Fruit fly (Drosophila melanogaster): ENCODE measurements around the gene Polr2B.

Polr2B gene

dm6 chr3R:14098527-14099109 is 27.0 kb upstream of the Polr2B start (continued):
- no peak for TF ChIP-seq inv (GFP tag; IDR thresholded peaks at IDR 0.05; ENCODE audit: partially characterized antibody)
- TF ChIP-seq CG5953 (GFP tag; IDR thresholded peaks at IDR 0.05) = no peak
- no peak for TF ChIP-seq CG8944 (GFP tag; optimal IDR thresholded peaks at IDR 0.05)
- TF ChIP-seq CG13424 (tag; optimal IDR thresholded peaks at IDR 0.05) = no peak
- TF ChIP-seq pfk (GFP tag; optimal IDR thresholded peaks at IDR 0.05) = no peak
- TF ChIP-seq Gsc (GFP tag; IDR thresholded peaks at IDR 0.05) = no peak
- TF ChIP-seq Elba2 (GFP tag; optimal IDR thresholded peaks at IDR 0.05) = no peak
- no peak for TF ChIP-seq caup (GFP tag; optimal IDR thresholded peaks at IDR 0.05; ENCODE audit: severe bottlenecking)
- TF ChIP-seq CG10366 (GFP tag; IDR thresholded peaks at IDR 0.05) = no peak
- no peak for TF ChIP-seq MBD-R2 (GFP tag; IDR thresholded peaks at IDR 0.05)
- TF ChIP-seq CG5180 (GFP tag; optimal IDR thresholded peaks at IDR 0.05) = no peak
- TF ChIP-seq CrebB (tag; optimal IDR thresholded peaks at IDR 0.05) = no peak
- no peak for TF ChIP-seq CG10565 (GFP tag; optimal IDR thresholded peaks at IDR 0.05)
- TF ChIP-seq gcm2 (GFP tag; optimal IDR thresholded peaks at IDR 0.05) = no peak
- peak in 1 of 2 experiments; percentile 25 for TF ChIP-seq Trl (optimal IDR thresholded peaks at IDR 0.05)
- no peak for TF ChIP-seq Trl (GFP tag; optimal IDR thresholded peaks at IDR 0.05)
- no peak for TF ChIP-seq Dp (GFP tag; optimal IDR thresholded peaks at IDR 0.05)
- TF ChIP-seq Deaf1 (tag; optimal IDR thresholded peaks at IDR 0.05) = peak; percentile 28
- TF ChIP-seq CG17328 (GFP tag; IDR thresholded peaks at IDR 0.05) = no peak
- TF ChIP-seq CG18599 (GFP tag; optimal IDR thresholded peaks at IDR 0.05) = peak; percentile 8
- no peak for TF ChIP-seq D19A (tag; optimal IDR thresholded peaks at IDR 0.05)
- TF ChIP-seq CG2116 (GFP tag; optimal IDR thresholded peaks at IDR 0.05) = no peak
- peak; percentile 43 for TF ChIP-seq CG12769 (tag; optimal IDR thresholded peaks at IDR 0.05)
- peak; percentile 10 for TF ChIP-seq HHEX (GFP tag; optimal IDR thresholded peaks at IDR 0.05)
- peak; percentile 42 for TF ChIP-seq Rfx (GFP tag; IDR thresholded peaks at IDR 0.05)
- no peak for TF ChIP-seq br (optimal IDR thresholded peaks at IDR 0.05)
- no peak for TF ChIP-seq CG6765 (GFP tag; optimal IDR thresholded peaks at IDR 0.05)
- TF ChIP-seq bigmax (GFP tag; optimal IDR thresholded peaks at IDR 0.05) = no peak
- TF ChIP-seq CG42726 (GFP tag; IDR thresholded peaks at IDR 0.05; ENCODE audit: partially characterized antibody) = no peak
- TF ChIP-seq Awh (GFP tag; IDR thresholded peaks at IDR 0.05) = no peak
- no peak for TF ChIP-seq fd96Cb (tag; optimal IDR thresholded peaks at IDR 0.05)
- TF ChIP-seq CG18764 (GFP tag; optimal IDR thresholded peaks at IDR 0.05) = no peak
- TF ChIP-seq z (GFP tag; IDR thresholded peaks at IDR 0.05) = no peak
- no peak for TF ChIP-seq Adf1 (GFP tag; IDR thresholded peaks at IDR 0.05)
- TF ChIP-seq ato (GFP tag; IDR thresholded peaks at IDR 0.05; ENCODE audit: partially characterized antibody) = no peak
- TF ChIP-seq nerfin-1 (tag; optimal IDR thresholded peaks at IDR 0.05) = no peak
- no peak for TF ChIP-seq BtbVII (GFP tag; optimal IDR thresholded peaks at IDR 0.05)
- TF ChIP-seq seq (GFP tag; IDR thresholded peaks at IDR 0.05) = no peak
- no peak for TF ChIP-seq peb (GFP tag; IDR thresholded peaks at IDR 0.05)
- TF ChIP-seq CHES-1-like (GFP tag; optimal IDR thresholded peaks at IDR 0.05) = no peak
- TF ChIP-seq CTCF (GFP tag; optimal IDR thresholded peaks at IDR 0.05) = peak; percentile 92
- TF ChIP-seq E2f2 (GFP tag; IDR thresholded peaks at IDR 0.05) = peak; percentile 20; the same call in 1 of the 2 replicates
- TF ChIP-seq CG5245 (GFP tag; optimal IDR thresholded peaks at IDR 0.05) = no peak
- TF ChIP-seq CG17802 (tag; optimal IDR thresholded peaks at IDR 0.05) = no peak
- TF ChIP-seq HLH54F (GFP tag; optimal IDR thresholded peaks at IDR 0.05) = no peak
- TF ChIP-seq CG7839 (tag; optimal IDR thresholded peaks at IDR 0.05) = no peak
- no peak for TF ChIP-seq sima (GFP tag; optimal IDR thresholded peaks at IDR 0.05)
- TF ChIP-seq otp (GFP tag; IDR thresholded peaks at IDR 0.05) = 0 out of 3 replicates have a peak, but pooled peaks have one; percentile 30
- TF ChIP-seq row (GFP tag; IDR thresholded peaks at IDR 0.05) = no peak
- no peak for TF ChIP-seq CG15011 (GFP tag; optimal IDR thresholded peaks at IDR 0.05)
- no peak for TF ChIP-seq gro (GFP tag; optimal IDR thresholded peaks at IDR 0.05)
- peak; percentile 69 for TF ChIP-seq D19B (GFP tag; optimal IDR thresholded peaks at IDR 0.05)

Data from whole organism, embryonic.